Fruit fly (Drosophila melanogaster) S2 (cell line): Measurements from ENCODE around the gene Set.

Source experiments
- CG8478 ChIP-seq: fragments of >200 bp; optimal IDR thresholded peaks from 2 replicates; lab custom pipeline; 2018
- CTCF ChIP-seq, 2 experiments: fragments of >200 bp; optimal IDR thresholded peaks; 2 replicates each; lab custom pipeline; 2018

dm6 chr3R:15289828-15290641, 26.7 kb downstream of the Set start:
- TF ChIP-seq CG8478 (no peak), CTCF (optimal IDR thresholded peaks at IDR 0.05; lab: Kevin White, UChicago) (no peak)
